Fruit fly (Drosophila melanogaster): ENCODE results near the gene CadN2.

The CadN2 gene

DNA sequence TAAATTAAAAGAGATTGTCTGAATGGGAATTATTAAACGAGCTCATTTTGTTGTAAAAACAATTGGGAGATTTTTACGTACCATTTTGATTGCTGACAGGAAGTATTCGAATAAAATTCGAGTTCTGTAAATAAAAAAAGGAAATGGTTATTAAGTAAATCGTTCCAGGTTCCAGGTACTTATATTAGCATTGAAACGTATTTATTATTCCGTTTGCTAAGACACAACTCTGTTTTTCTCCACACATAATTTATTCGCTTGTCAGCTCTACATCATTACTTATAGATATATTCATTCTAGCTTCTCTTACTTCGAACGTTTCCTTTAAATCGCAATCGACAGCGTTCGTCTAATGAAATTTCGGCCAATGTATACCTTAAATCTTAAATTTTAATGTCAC lies at the start of gene CadN2:
Gene CadN2, minus strand, starts transcription at position 101 of the 400 bp plus-strand sequence.
- TF ChIP-seq Hr96 (GFP tag; optimal IDR thresholded peaks at IDR 0.05) (no peak), CG33017 (tag; optimal IDR thresholded peaks at IDR 0.05) (no peak), bab1 (GFP tag; optimal IDR thresholded peaks at IDR 0.05) (no peak), CG11617 (GFP tag; optimal IDR thresholded peaks at IDR 0.05) (no peak), CG7101 (tag; optimal IDR thresholded peaks at IDR 0.05) (no peak)

DNA sequence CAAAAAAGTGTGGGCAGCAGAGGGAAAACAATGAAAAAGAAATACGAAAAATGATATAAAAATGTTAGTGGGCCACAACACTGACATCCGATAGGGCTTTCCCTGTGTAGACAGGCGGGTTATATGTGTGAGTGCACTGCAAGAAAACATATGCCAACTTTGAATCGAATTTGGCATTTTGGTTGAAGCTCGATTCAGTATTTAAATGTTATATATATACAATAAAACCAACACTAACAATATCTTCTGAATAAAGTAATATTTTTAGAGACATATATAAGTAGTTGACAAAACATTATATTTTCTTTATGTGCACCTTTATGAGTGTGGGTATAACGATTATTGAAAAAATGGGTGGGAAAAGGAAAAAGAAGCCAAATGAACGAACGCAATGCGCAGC lies 46.5 kb upstream of the CadN2 start:
- TF ChIP-seq CG5204 (GFP tag; optimal IDR thresholded peaks at IDR 0.05) (no peak), CG12768 (GFP tag; optimal IDR thresholded peaks at IDR 0.05) (no peak), Crg-1 (GFP tag; optimal IDR thresholded peaks at IDR 0.05) (no peak), tj (GFP tag; optimal IDR thresholded peaks at IDR 0.05) (no peak), CG7045 (GFP tag; optimal IDR thresholded peaks at IDR 0.05) (no peak), bab1 (GFP tag; optimal IDR thresholded peaks at IDR 0.05) (no peak), ovo (GFP tag; optimal IDR thresholded peaks at IDR 0.05) (no peak), cnc (optimal IDR thresholded peaks at IDR 0.05) (no peak), pad (GFP tag; optimal IDR thresholded peaks at IDR 0.05) (no peak), CG7101 (tag; optimal IDR thresholded peaks at IDR 0.05) (no peak), Clk (GFP tag; optimal IDR thresholded peaks at IDR 0.05) (no peak), Mnt (GFP tag; optimal IDR thresholded peaks at IDR 0.05) (no peak), Hr96 (GFP tag; optimal IDR thresholded peaks at IDR 0.05) (no peak), kay (GFP tag; ENCODE audit: borderline replicate concordance) (no peak), toe (GFP tag; optimal IDR thresholded peaks at IDR 0.05) (no peak)

DNA sequence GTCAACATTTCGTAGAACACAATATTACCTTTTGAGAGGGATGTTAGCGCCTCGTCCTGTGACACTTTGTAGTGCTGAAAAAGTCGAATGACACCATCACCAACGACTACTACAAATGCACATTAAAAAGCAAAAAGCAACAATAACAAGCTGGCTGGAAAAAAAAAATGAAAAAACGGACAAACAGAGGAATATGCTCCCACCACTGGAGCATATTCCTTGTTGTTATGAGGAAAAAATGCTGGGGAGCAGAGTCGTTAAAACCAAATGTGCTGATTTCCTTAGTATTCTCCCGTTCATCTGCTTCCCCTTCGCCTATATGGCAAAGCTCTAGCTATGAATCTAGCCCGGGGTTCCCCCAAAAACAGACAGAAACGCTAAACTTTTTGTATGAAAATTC lies 39.9 kb upstream of the CadN2 start, which contains the start of gene CG43271:
Gene CG43271, minus strand, starts transcription at position 101 of the 400 bp plus-strand sequence.
- TF ChIP-seq tj (GFP tag; optimal IDR thresholded peaks at IDR 0.05) (no peak), CG5204 (GFP tag; optimal IDR thresholded peaks at IDR 0.05) (no peak)

DNA sequence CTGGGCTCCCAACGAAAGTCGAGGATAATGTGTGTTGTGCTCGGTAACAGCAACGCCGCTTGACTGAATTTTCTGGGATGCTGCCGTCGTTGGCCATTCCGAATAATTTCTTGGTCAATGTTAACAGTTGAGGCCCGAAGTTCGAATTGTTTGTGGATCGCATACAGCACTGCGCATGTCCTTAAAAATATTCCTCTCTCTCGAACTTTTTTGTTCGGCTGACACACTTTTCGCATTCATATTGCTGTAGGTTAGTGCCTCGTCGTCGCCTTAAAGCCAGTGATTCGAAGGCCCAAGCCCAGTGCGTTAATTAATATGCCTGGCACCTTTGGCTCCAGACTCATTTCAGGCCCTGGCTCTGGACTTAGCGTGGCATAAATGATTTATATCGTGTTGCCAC lies 28.0 kb upstream of the CadN2 start:
- TF ChIP-seq Clk (GFP tag; optimal IDR thresholded peaks at IDR 0.05) (no peak), CG7045 (GFP tag; optimal IDR thresholded peaks at IDR 0.05) (no peak), cnc (optimal IDR thresholded peaks at IDR 0.05) (no peak), CG7101 (tag; optimal IDR thresholded peaks at IDR 0.05) (no peak), tj (GFP tag; optimal IDR thresholded peaks at IDR 0.05) (no peak), CG1620 (GFP tag; optimal IDR thresholded peaks at IDR 0.05) (no peak), bab1 (GFP tag; optimal IDR thresholded peaks at IDR 0.05) (no peak), Hr96 (GFP tag; optimal IDR thresholded peaks at IDR 0.05) (no peak), Mnt (GFP tag; optimal IDR thresholded peaks at IDR 0.05) (no peak), Crg-1 (GFP tag; optimal IDR thresholded peaks at IDR 0.05) (no peak), kay (GFP tag; ENCODE audit: borderline replicate concordance) (no peak), cic (GFP tag; optimal IDR thresholded peaks at IDR 0.05) (no peak), pad (GFP tag; optimal IDR thresholded peaks at IDR 0.05) (no peak), ovo (GFP tag; optimal IDR thresholded peaks at IDR 0.05) (no peak)

DNA sequence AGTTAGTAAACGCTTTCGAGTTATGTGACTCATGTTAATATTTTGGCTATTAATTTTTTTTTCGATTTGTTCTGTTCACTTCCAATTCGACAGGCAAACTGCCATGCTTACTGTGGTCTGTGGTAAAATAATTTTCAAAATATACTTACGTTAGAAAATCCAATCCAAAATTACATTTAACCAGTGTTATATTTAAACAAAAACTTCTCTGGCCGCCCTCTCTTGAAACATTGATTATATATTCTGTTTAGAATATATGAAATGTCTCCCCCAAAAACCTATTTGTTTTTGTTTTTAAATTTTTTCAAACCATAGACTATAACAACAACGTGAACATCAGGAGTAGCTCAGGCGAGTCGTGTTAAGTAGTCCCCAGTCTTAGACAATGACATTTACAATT lies 62.5 kb downstream of the CadN2 start, which contains the start of gene CG42830:
Gene CG42830, minus strand, starts transcription at position 101 of the 400 bp plus-strand sequence.
- TF ChIP-seq CG14711 (tag; optimal IDR thresholded peaks at IDR 0.05) = no peak
- no peak for TF ChIP-seq cnc (optimal IDR thresholded peaks at IDR 0.05)
- TF ChIP-seq ovo (GFP tag; optimal IDR thresholded peaks at IDR 0.05) = no peak
- no peak for TF ChIP-seq CG7045 (GFP tag; optimal IDR thresholded peaks at IDR 0.05)
- no peak for TF ChIP-seq CG5204 (GFP tag; optimal IDR thresholded peaks at IDR 0.05)
- no peak for TF ChIP-seq CG1620 (GFP tag; optimal IDR thresholded peaks at IDR 0.05)
- no peak for TF ChIP-seq Clk (GFP tag; optimal IDR thresholded peaks at IDR 0.05)
- TF ChIP-seq toe (GFP tag; optimal IDR thresholded peaks at IDR 0.05) = no peak
- no peak for TF ChIP-seq cic (GFP tag; optimal IDR thresholded peaks at IDR 0.05)
- no peak for TF ChIP-seq Hr96 (GFP tag; optimal IDR thresholded peaks at IDR 0.05)
- no peak for TF ChIP-seq tj (GFP tag; optimal IDR thresholded peaks at IDR 0.05)

DNA sequence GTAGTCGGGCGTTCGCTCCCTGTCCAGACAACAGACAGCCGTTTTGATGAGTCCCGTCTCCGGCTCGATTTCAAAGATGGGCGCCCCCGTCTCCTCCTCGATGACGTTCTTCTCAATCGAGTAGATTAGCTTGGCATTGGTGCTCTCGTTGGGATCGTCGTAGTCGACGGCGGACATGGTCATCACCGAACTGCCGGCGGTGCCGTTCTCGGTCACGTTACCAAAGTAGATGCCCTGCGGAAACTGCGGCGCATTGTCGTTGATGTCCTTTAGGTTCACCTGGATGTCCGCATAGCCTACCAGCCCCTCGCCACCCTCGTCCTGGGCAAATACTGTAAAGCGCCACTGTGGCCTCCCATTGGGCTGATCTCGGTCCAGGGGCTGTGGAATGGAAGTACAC lies 71.9 kb downstream of the CadN2 start:
- no peak for TF ChIP-seq bab1 (GFP tag; optimal IDR thresholded peaks at IDR 0.05)
- no peak for TF ChIP-seq CG14711 (tag; optimal IDR thresholded peaks at IDR 0.05)
- no peak for TF ChIP-seq CG7045 (GFP tag; optimal IDR thresholded peaks at IDR 0.05)
- TF ChIP-seq ovo (GFP tag; optimal IDR thresholded peaks at IDR 0.05) = no peak
- TF ChIP-seq CG5204 (GFP tag; optimal IDR thresholded peaks at IDR 0.05) = no peak
- no peak for TF ChIP-seq cnc (optimal IDR thresholded peaks at IDR 0.05)
- TF ChIP-seq Clk (GFP tag; optimal IDR thresholded peaks at IDR 0.05) = no peak
- TF ChIP-seq pad (GFP tag; optimal IDR thresholded peaks at IDR 0.05) = no peak
- no peak for TF ChIP-seq Mnt (GFP tag; optimal IDR thresholded peaks at IDR 0.05)
- no peak for TF ChIP-seq CG1620 (GFP tag; optimal IDR thresholded peaks at IDR 0.05)
- TF ChIP-seq CG12768 (GFP tag; optimal IDR thresholded peaks at IDR 0.05) = no peak
- no peak for TF ChIP-seq CG33017 (tag; optimal IDR thresholded peaks at IDR 0.05)
- no peak for TF ChIP-seq CG7101 (tag; optimal IDR thresholded peaks at IDR 0.05)
- no peak for TF ChIP-seq Hr96 (GFP tag; optimal IDR thresholded peaks at IDR 0.05)
- no peak for TF ChIP-seq Crg-1 (GFP tag; optimal IDR thresholded peaks at IDR 0.05)
- no peak for TF ChIP-seq kay (GFP tag; ENCODE audit: borderline replicate concordance)
- TF ChIP-seq CG11617 (GFP tag; optimal IDR thresholded peaks at IDR 0.05) = no peak
- TF ChIP-seq toe (GFP tag; optimal IDR thresholded peaks at IDR 0.05) = no peak

DNA sequence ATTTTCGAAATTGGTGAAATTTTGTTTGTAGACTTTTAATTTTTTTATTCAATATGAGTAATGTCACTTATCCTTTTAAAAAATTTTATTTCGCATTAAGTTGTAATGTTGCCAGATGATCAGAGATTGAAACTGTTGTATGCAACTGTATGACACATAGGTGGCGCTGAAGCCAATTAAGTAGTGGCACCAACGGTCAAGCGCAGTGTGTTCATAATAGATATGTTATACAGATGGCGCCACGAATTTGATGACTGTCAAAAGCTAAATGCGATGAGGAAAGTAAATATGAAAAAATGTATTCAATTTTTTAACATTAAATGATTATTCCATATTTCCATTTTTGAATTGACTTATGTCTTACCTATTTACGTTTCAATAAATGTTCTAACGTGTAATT lies 90.4 kb downstream of the CadN2 start:
- no peak for TF ChIP-seq tj (GFP tag; optimal IDR thresholded peaks at IDR 0.05)
- no peak for TF ChIP-seq bab1 (GFP tag; optimal IDR thresholded peaks at IDR 0.05)
- TF ChIP-seq CG12768 (GFP tag; optimal IDR thresholded peaks at IDR 0.05) = no peak
- no peak for TF ChIP-seq CG11617 (GFP tag; optimal IDR thresholded peaks at IDR 0.05)
- no peak for TF ChIP-seq toe (GFP tag; optimal IDR thresholded peaks at IDR 0.05)
- TF ChIP-seq Clk (GFP tag; optimal IDR thresholded peaks at IDR 0.05) = no peak
- TF ChIP-seq Mnt (GFP tag; optimal IDR thresholded peaks at IDR 0.05) = no peak
- TF ChIP-seq CG5204 (GFP tag; optimal IDR thresholded peaks at IDR 0.05) = no peak
- TF ChIP-seq CG1620 (GFP tag; optimal IDR thresholded peaks at IDR 0.05) = no peak
- TF ChIP-seq Hr96 (GFP tag; optimal IDR thresholded peaks at IDR 0.05) = no peak
- TF ChIP-seq CG33017 (tag; optimal IDR thresholded peaks at IDR 0.05) = no peak
- no peak for TF ChIP-seq kay (GFP tag; ENCODE audit: borderline replicate concordance)
- no peak for TF ChIP-seq cnc (optimal IDR thresholded peaks at IDR 0.05)
- TF ChIP-seq ovo (GFP tag; optimal IDR thresholded peaks at IDR 0.05) = no peak
- no peak for TF ChIP-seq Crg-1 (GFP tag; optimal IDR thresholded peaks at IDR 0.05)
- TF ChIP-seq CG7045 (GFP tag; optimal IDR thresholded peaks at IDR 0.05) = no peak

Data from whole organism, adult.